Fruit fly (Drosophila melanogaster) whole organism, embryonic: ENCODE results near the gene TrpRS.

ENCODE experiments used
- Abd-B ChIP-seq: fragments of 200-800 bp; sonication (Bioruptor generic); optimal IDR thresholded peaks from 2 replicates; lab custom pipeline; 2018; ENCODE audit warnings: missing biosample characterization, mild to moderate bottlenecking, missing genetic modification characterization, moderate library complexity
- Antp ChIP-seq: fragments of 200-800 bp; sonication (Bioruptor generic); optimal IDR thresholded peaks from 3 replicates; lab custom pipeline; 2016; ENCODE audit warnings: missing biosample characterization, missing genetic modification characterization
- Atf3 ChIP-seq: fragments of 200-800 bp; sonication (Bioruptor generic); optimal IDR thresholded peaks from 3 replicates; lab custom pipeline; 2016; ENCODE audit warnings: missing biosample characterization, missing genetic modification characterization
- CG11398 ChIP-seq: fragments of 200-800 bp; sonication (Bioruptor generic); optimal IDR thresholded peaks from 2 replicates; lab custom pipeline; 2016; ENCODE audit warnings: missing biosample characterization, missing genetic modification characterization
- CG11456 ChIP-seq: fragments of 200-800 bp; sonication (Bioruptor generic); IDR thresholded peaks from 3 replicates; pipeline ENCODE4 v1.3.6; 2022; ENCODE audit warnings: missing biosample characterization, missing genetic modification characterization
- CG11695 ChIP-seq: fragments of 200-800 bp; sonication (Bioruptor generic); IDR thresholded peaks from 3 replicates; pipeline ENCODE4 v1.3.6; 2022; ENCODE audit warnings: missing biosample characterization, missing genetic modification characterization
- CG14050 ChIP-seq: fragments of 200-800 bp; sonication (Bioruptor generic); IDR thresholded peaks from 3 replicates; pipeline ENCODE4 v1.3.6; 2022; ENCODE audit warnings: missing biosample characterization, missing genetic modification characterization
- CG17385 ChIP-seq: fragments of 200-800 bp; sonication (Bioruptor generic); optimal IDR thresholded peaks from 3 replicates; lab custom pipeline; 2018; ENCODE audit warnings: missing biosample characterization, mild to moderate bottlenecking, missing genetic modification characterization
- CG2712 ChIP-seq: fragments of 200-800 bp; optimal IDR thresholded peaks from 3 replicates; lab custom pipeline; 2019; ENCODE audit warnings: missing biosample characterization, mild to moderate bottlenecking, missing genetic modification characterization, moderate library complexity
- CG31441 ChIP-seq: fragments of 200-800 bp; sonication (Bioruptor generic); IDR thresholded peaks from 2 replicates; pipeline ENCODE4 v1.3.6; 2022; ENCODE audit warnings: missing biosample characterization, missing genetic modification characterization
- CG4404 ChIP-seq: fragments of 200-800 bp; sonication (Bioruptor generic); IDR thresholded peaks from 2 replicates; pipeline ENCODE4 v1.3.6; 2022; ENCODE audit warnings: missing biosample characterization, missing genetic modification characterization
- CG4424 ChIP-seq: fragments of 200-800 bp; sonication (Bioruptor generic); optimal IDR thresholded peaks from 3 replicates; lab custom pipeline; 2016; ENCODE audit warnings: missing biosample characterization, missing genetic modification characterization
- CG5180 ChIP-seq: fragments of 200-800 bp; sonication (Bioruptor generic); optimal IDR thresholded peaks from 3 replicates; lab custom pipeline; 2017; ENCODE audit warnings: missing biosample characterization, missing genetic modification characterization, mild to moderate bottlenecking, moderate library complexity, missing genetic modification reagents
- CG8388 ChIP-seq: fragments of 200-800 bp; sonication (Bioruptor generic); optimal IDR thresholded peaks from 2 replicates; lab custom pipeline; 2019; ENCODE audit warnings: missing biosample characterization, mild to moderate bottlenecking, missing genetic modification characterization, moderate library complexity
- CG9817 ChIP-seq: fragments of 200-800 bp; sonication (Bioruptor generic); optimal IDR thresholded peaks from 2 replicates; lab custom pipeline; 2018; ENCODE audit warnings: missing biosample characterization, mild to moderate bottlenecking, missing genetic modification characterization, moderate library complexity
- CTCF ChIP-seq: fragments of 200-800 bp; sonication (Bioruptor generic); optimal IDR thresholded peaks from 2 replicates; lab custom pipeline; 2017; ENCODE audit warnings: missing biosample characterization, mild to moderate bottlenecking, missing genetic modification characterization, moderate library complexity
- Drgx ChIP-seq: fragments of 200-800 bp; sonication (Bioruptor generic); IDR thresholded peaks from 2 replicates; pipeline ENCODE4 v1.3.6; 2022; ENCODE audit warnings: missing biosample characterization, missing genetic modification characterization
- E2f2 ChIP-seq: fragments of 200-800 bp; sonication (Bioruptor generic); IDR thresholded peaks from 2 replicates; pipeline ENCODE4 v1.3.6; 2022; ENCODE audit warnings: missing biosample characterization, missing genetic modification characterization
- Fer2 ChIP-seq: fragments of 200-800 bp; sonication (Bioruptor generic); optimal IDR thresholded peaks from 2 replicates; lab custom pipeline; 2018; ENCODE audit warnings: missing biosample characterization, mild to moderate bottlenecking, missing genetic modification characterization, moderate library complexity
- Gug ChIP-seq: fragments of 200-800 bp; sonication (Bioruptor generic); IDR thresholded peaks from 4 replicates; pipeline ENCODE4 v1.3.6; 2022; ENCODE audit warnings: missing biosample characterization, missing genetic modification characterization
- HLH3B ChIP-seq: fragments of 200-800 bp; sonication (Bioruptor generic); IDR thresholded peaks from 2 replicates; pipeline ENCODE4 v1.3.6; 2022; ENCODE audit warnings: missing biosample characterization, missing genetic modification characterization
- Nf-YA ChIP-seq: fragments of 200-800 bp; sonication (Bioruptor generic); IDR thresholded peaks from 2 replicates; pipeline ENCODE4 v1.3.6; 2022; ENCODE audit warnings: missing biosample characterization, missing genetic modification characterization
- bsh ChIP-seq, 2 experiments: fragments of 200-800 bp; sonication (Bioruptor generic); optimal IDR thresholded peaks; 2 replicates each; lab custom pipeline; 2017 to 2018; ENCODE audit warnings: mild to moderate bottlenecking in 2 of 2, missing biosample characterization in 2 of 2, missing genetic modification characterization in 2 of 2, moderate library complexity in 1 of 2
- chn ChIP-seq: fragments of 200-800 bp; sonication (Bioruptor generic); optimal IDR thresholded peaks from 2 replicates; lab custom pipeline; 2016; ENCODE audit warnings: missing biosample characterization, missing genetic modification characterization
- dpn ChIP-seq, 2 experiments: fragments of 200-800 bp; sonication (Bioruptor generic); optimal IDR thresholded peaks; 3 replicates each; lab custom pipeline; 2016; ENCODE audit warnings: missing biosample characterization in 2 of 2, missing genetic modification characterization in 2 of 2
- esg ChIP-seq: fragments of 200-800 bp; sonication (Bioruptor generic); conservative IDR thresholded peaks from 2 replicates; pipeline ENCODE4 v1.3.6; 2022; ENCODE audit warnings: missing biosample characterization, missing genetic modification characterization
- ewg ChIP-seq: fragments of 200-800 bp; sonication (Bioruptor generic); optimal IDR thresholded peaks from 3 replicates; lab custom pipeline; 2017; ENCODE audit warnings: mild to moderate bottlenecking, missing biosample characterization, missing genetic modification reagents, missing genetic modification characterization
- fd64A ChIP-seq: fragments of 200-800 bp; sonication (Bioruptor generic); optimal IDR thresholded peaks from 3 replicates; lab custom pipeline; 2018; ENCODE audit warnings: missing biosample characterization, mild to moderate bottlenecking, missing genetic modification characterization
- gem ChIP-seq: fragments of 200-800 bp; sonication (Bioruptor generic); optimal IDR thresholded peaks from 2 replicates; lab custom pipeline; 2019; ENCODE audit warnings: missing biosample characterization, mild to moderate bottlenecking, missing genetic modification characterization, moderate library complexity
- ken ChIP-seq: fragments of 200-800 bp; sonication (Bioruptor generic); IDR thresholded peaks from 3 replicates; pipeline ENCODE4 v1.3.6; 2022; ENCODE audit warnings: missing biosample characterization, missing genetic modification characterization
- lilli ChIP-seq: fragments of 200-800 bp; sonication (Bioruptor generic); optimal IDR thresholded peaks from 3 replicates; lab custom pipeline; 2016; ENCODE audit warnings: missing biosample characterization, missing genetic modification characterization
- lov ChIP-seq, 2 experiments: fragments of 200-800 bp in 1 of 2; fragments of >200 bp in 1 of 2; sonication (Bioruptor generic) in 1 of 2; IDR thresholded peaks in 1 of 2; optimal IDR thresholded peaks in 1 of 2; 2 replicates in 1 of 2; 3 replicates in 1 of 2; pipeline versions ENCODE4 v1.3.6 to Lab custom; 2017 to 2022; ENCODE audit warnings: missing biosample characterization in 1 of 2, missing genetic modification characterization in 1 of 2
- nmo ChIP-seq: fragments of 200-800 bp; sonication (Bioruptor generic); optimal IDR thresholded peaks from 2 replicates; lab custom pipeline; 2018; ENCODE audit warnings: missing biosample characterization, mild to moderate bottlenecking, missing genetic modification characterization, moderate library complexity
- nom ChIP-seq: fragments of 200-800 bp; sonication (Bioruptor generic); optimal IDR thresholded peaks from 2 replicates; lab custom pipeline; 2017; ENCODE audit warnings: missing biosample characterization, missing genetic modification characterization, mild to moderate bottlenecking, moderate library complexity, missing genetic modification reagents
- pnt ChIP-seq: fragments of 200-800 bp; sonication (Bioruptor generic); optimal IDR thresholded peaks from 3 replicates; lab custom pipeline; 2016; ENCODE audit warnings: missing biosample characterization, missing genetic modification characterization
- sc ChIP-seq, 3 experiments: fragments of >200 bp in 2 of 3; fragments of 200-800 bp in 1 of 3; sonication (Bioruptor generic) in 1 of 3; optimal IDR thresholded peaks; 2 replicates in 2 of 3; 3 replicates in 1 of 3; lab custom pipeline; 2017; ENCODE audit warnings: mild to moderate bottlenecking in 1 of 3, missing biosample characterization in 1 of 3, missing genetic modification characterization in 1 of 3, missing genetic modification reagents in 1 of 3
- slbo ChIP-seq: fragments of 200-800 bp; sonication (Bioruptor generic); IDR thresholded peaks from 2 replicates; pipeline ENCODE4 v1.3.6; 2022; ENCODE audit warnings: missing biosample characterization, missing genetic modification characterization
- so ChIP-seq: fragments of 200-800 bp; sonication (Bioruptor generic); IDR thresholded peaks from 3 replicates; pipeline ENCODE4 v1.3.6; 2022; ENCODE audit warnings: missing biosample characterization, missing genetic modification characterization
- sug ChIP-seq: fragments of 200-800 bp; optimal IDR thresholded peaks from 2 replicates; lab custom pipeline; 2019; ENCODE audit warnings: missing biosample characterization, mild to moderate bottlenecking, missing genetic modification characterization, moderate library complexity
- tll ChIP-seq, 2 experiments: fragments of 200-800 bp in 1 of 2; fragments of >200 bp in 1 of 2; sonication (Bioruptor generic) in 1 of 2; optimal IDR thresholded peaks; 2 replicates each; lab custom pipeline; 2017 to 2019; ENCODE audit warnings: missing biosample characterization in 2 of 2, missing genetic modification characterization in 2 of 2, mild to moderate bottlenecking in 1 of 2, moderate library complexity in 1 of 2
- unpg ChIP-seq: fragments of 200-800 bp; sonication (Bioruptor generic); optimal IDR thresholded peaks from 3 replicates; lab custom pipeline; 2018; ENCODE audit warnings: missing biosample characterization, mild to moderate bottlenecking, missing genetic modification characterization, moderate library complexity
- zen ChIP-seq: fragments of 200-800 bp; sonication (Bioruptor generic); optimal IDR thresholded peaks from 3 replicates; lab custom pipeline; 2018; ENCODE audit warnings: missing biosample characterization, mild to moderate bottlenecking, missing genetic modification characterization, moderate library complexity

TrpRS gene

dm6 chr3R:9250868-9251267 is 15.8 kb downstream of the TrpRS start (continued):
- TF ChIP-seq Nf-YA (GFP tag; lab: Robert Waterston, UW) (peak; percentile 34; the same call in 1 of the 2 replicates), dpn (GFP tag; optimal IDR thresholded peaks at IDR 0.05; lab: Kevin White, UChicago) (peak in 1 of 2 experiments; percentile 33), lilli (peak; percentile 3), nom (GFP tag; lab: Kevin White, UChicago) (no peak), CG11398 (GFP tag; lab: Kevin White, UChicago) (no peak), esg (GFP tag; lab: Robert Waterston, UW) (peak; percentile 19; the same call in 1 of the 2 replicates), zen (tag; lab: Kevin White, UChicago) (peak; percentile 45), Antp (GFP tag; lab: Kevin White, UChicago) (peak; percentile 14), sc (optimal IDR thresholded peaks at IDR 0.05; lab: Kevin White, UChicago) (no peak), sc (GFP tag; optimal IDR thresholded peaks at IDR 0.05; lab: Kevin White, UChicago) (no peak), CG14050 (GFP tag; lab: Robert Waterston, UW) (no peak), Atf3 (GFP tag; lab: Kevin White, UChicago) (peak; percentile 27), lov (optimal IDR thresholded peaks at IDR 0.05; lab: Kevin White, UChicago) (no peak), lov (GFP tag; IDR thresholded peaks at IDR 0.05; lab: Robert Waterston, UW) (peak; percentile 51; the same call in 1 of the 3 replicates), CG5180 (no peak), ken (GFP tag; lab: Robert Waterston, UW) (peak; percentile 33; the same call in 1 of the 3 replicates), CG17385 (GFP tag; lab: Kevin White, UChicago) (peak; percentile 25), tll (GFP tag; optimal IDR thresholded peaks at IDR 0.05; lab: Kevin White, UChicago) (no peak), HLH3B (GFP tag; lab: Robert Waterston, UW) (peak; percentile 57; the same call in 1 of the 2 replicates), CG4424 (GFP tag; lab: Kevin White, UChicago) (peak; percentile 10), unpg (peak; percentile 30), nmo (GFP tag; lab: Kevin White, UChicago) (peak; percentile 32), Fer2 (tag; lab: Kevin White, UChicago) (no peak), Abd-B (GFP tag; lab: Kevin White, UChicago) (no peak), pnt (GFP tag; lab: Kevin White, UChicago) (peak; percentile 8), CG11456 (GFP tag; lab: Robert Waterston, UW) (no peak), CG31441 (GFP tag; lab: Robert Waterston, UW) (0 out of 2 replicates have a peak, but pooled peaks have one; percentile 36), slbo (GFP tag; lab: Robert Waterston, UW) (peak; percentile 27; the same call in 1 of the 2 replicates), fd64A (GFP tag; lab: Kevin White, UChicago) (no peak), CG9817 (tag; lab: Kevin White, UChicago) (no peak), sug (tag; lab: Kevin White, UChicago) (no peak), bsh (GFP tag; optimal IDR thresholded peaks at IDR 0.05; lab: Kevin White, UChicago) (peak; percentile 53 to 56), so (GFP tag; lab: Robert Waterston, UW) (peak; percentile 52; the same call in 1 of the 3 replicates), CG4404 (no peak), CG2712 (tag; lab: Kevin White, UChicago) (peak; percentile 45), CTCF (GFP tag; lab: Kevin White, UChicago) (no peak), ewg (peak; percentile 5), gem (tag; lab: Kevin White, UChicago) (peak; percentile 50), Drgx (GFP tag; lab: Robert Waterston, UW) (peak; percentile 84), CG8388 (GFP tag; lab: Kevin White, UChicago) (peak; percentile 25), E2f2 (GFP tag; lab: Robert Waterston, UW) (0 out of 2 replicates have a peak, but pooled peaks have one; percentile 21), chn (peak; percentile 11), CG11695 (GFP tag; lab: Robert Waterston, UW) (0 out of 3 replicates have a peak, but pooled peaks have one; percentile 25), Gug (GFP tag; lab: Robert Waterston, UW) (no peak)
- TF ChIP-seq, all 482 proteins: peak for 91
